Fruit fly (Drosophila melanogaster): ENCODE results near the gene caps.
A peak's percentile ranks its signal among the peaks of the same experiment; 100 is the strongest.

The caps gene

DNA sequence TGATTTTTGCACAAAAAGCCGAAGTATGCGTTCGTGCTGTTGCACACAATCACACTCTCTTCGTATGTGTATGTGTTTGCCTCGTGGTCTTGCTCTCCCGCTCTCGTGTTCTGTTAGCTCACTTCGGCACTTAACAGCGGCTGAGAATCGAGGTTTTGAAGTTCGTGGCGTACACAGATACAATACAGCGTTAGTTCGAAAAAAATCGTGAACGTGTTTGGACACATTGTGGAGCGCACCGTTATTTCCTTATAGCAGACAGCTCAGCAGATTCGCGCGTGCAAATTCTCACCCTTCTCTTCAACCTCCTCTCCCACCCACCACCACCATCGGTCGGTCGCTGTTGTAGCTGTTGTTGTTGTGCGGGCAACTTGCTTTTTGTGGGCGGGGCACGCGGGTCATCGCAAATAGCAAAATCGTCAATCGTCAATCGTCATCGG is at the start of gene caps:
caps (plus strand) TSS at position 191 of the 440 bp plus-strand sequence.
- TF ChIP-seq toe (GFP tag; optimal IDR thresholded peaks at IDR 0.05) (peak; percentile 7), tj (GFP tag; optimal IDR thresholded peaks at IDR 0.05) (peak; percentile 95), CG11617 (GFP tag; optimal IDR thresholded peaks at IDR 0.05) (peak; percentile 20), pad (GFP tag; optimal IDR thresholded peaks at IDR 0.05) (peak; percentile 21), ovo (GFP tag; optimal IDR thresholded peaks at IDR 0.05) (peak; percentile 95), cnc (optimal IDR thresholded peaks at IDR 0.05) (no peak), CG7045 (GFP tag; optimal IDR thresholded peaks at IDR 0.05) (peak; percentile 32), CG1620 (GFP tag; optimal IDR thresholded peaks at IDR 0.05) (no peak), kay (GFP tag; ENCODE audit: borderline replicate concordance) (no peak), Clk (GFP tag; optimal IDR thresholded peaks at IDR 0.05) (no peak), CG12768 (GFP tag; optimal IDR thresholded peaks at IDR 0.05) (peak; percentile 70), CG5204 (GFP tag; optimal IDR thresholded peaks at IDR 0.05) (no peak), CG14711 (tag; optimal IDR thresholded peaks at IDR 0.05) (peak; percentile 22), Crg-1 (GFP tag; optimal IDR thresholded peaks at IDR 0.05) (peak; percentile 31), Hr96 (GFP tag; optimal IDR thresholded peaks at IDR 0.05) (peak; percentile 63), Mnt (GFP tag; optimal IDR thresholded peaks at IDR 0.05) (peak; percentile 93), CG33017 (tag; optimal IDR thresholded peaks at IDR 0.05) (peak; percentile 73), bab1 (GFP tag; optimal IDR thresholded peaks at IDR 0.05) (peak; percentile 53), cic (GFP tag; optimal IDR thresholded peaks at IDR 0.05) (peak; percentile 84), CG7101 (tag; optimal IDR thresholded peaks at IDR 0.05) (peak; percentile 66)

DNA sequence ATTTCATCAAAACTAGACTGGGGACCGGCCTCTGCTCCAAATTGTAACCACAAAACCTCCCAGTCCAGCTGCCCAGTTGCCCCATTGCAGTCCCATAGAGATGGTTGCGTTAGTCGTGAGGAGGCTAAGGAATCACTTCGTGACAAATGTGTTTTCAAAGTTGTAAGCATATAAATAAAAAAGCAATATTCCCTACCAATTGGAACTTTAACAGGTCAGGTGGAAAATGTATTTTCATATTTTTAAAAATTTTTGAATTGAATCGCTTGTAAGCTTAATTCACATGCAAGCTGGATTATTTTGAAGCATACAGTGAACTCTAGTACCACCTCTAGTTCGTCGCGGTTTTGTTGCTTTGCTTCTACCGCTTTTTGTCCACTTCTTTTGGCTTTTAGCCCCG is 48.2 kb upstream of the caps start:
- TF ChIP-seq Hr96 (GFP tag; optimal IDR thresholded peaks at IDR 0.05), result no peak
- no peak for TF ChIP-seq toe (GFP tag; optimal IDR thresholded peaks at IDR 0.05)
- no peak for TF ChIP-seq cnc (optimal IDR thresholded peaks at IDR 0.05)
- TF ChIP-seq Mnt (GFP tag; optimal IDR thresholded peaks at IDR 0.05), result no peak
- TF ChIP-seq CG11617 (GFP tag; optimal IDR thresholded peaks at IDR 0.05), result no peak
- TF ChIP-seq bab1 (GFP tag; optimal IDR thresholded peaks at IDR 0.05), result no peak
- no peak for TF ChIP-seq CG33017 (tag; optimal IDR thresholded peaks at IDR 0.05)
- no peak for TF ChIP-seq CG1620 (GFP tag; optimal IDR thresholded peaks at IDR 0.05)
- TF ChIP-seq CG7045 (GFP tag; optimal IDR thresholded peaks at IDR 0.05), result no peak
- TF ChIP-seq Clk (GFP tag; optimal IDR thresholded peaks at IDR 0.05), result no peak
- no peak for TF ChIP-seq Crg-1 (GFP tag; optimal IDR thresholded peaks at IDR 0.05)

DNA sequence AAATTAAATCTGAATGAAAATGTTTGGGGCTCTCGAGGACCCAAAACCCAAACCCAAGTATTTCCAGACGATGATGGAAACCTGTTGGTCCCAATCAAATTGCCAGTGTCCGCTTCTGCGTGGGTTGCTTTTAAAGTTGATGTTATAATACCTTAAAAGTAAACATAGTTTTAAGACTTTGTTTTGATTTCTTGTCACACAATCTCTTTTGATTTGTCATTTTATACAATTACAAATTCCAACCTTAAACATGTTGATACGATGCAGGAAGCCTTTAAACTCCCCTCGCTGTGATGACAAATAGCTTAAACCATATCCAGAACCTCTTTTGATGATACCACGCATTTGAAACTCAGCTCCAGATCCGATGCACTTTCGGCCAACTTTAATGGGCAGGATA is 46.2 kb upstream of the caps start:
- TF ChIP-seq bab1 (GFP tag; optimal IDR thresholded peaks at IDR 0.05) (no peak), Mnt (GFP tag; optimal IDR thresholded peaks at IDR 0.05) (no peak), Hr96 (GFP tag; optimal IDR thresholded peaks at IDR 0.05) (no peak), tj (GFP tag; optimal IDR thresholded peaks at IDR 0.05) (no peak)

DNA sequence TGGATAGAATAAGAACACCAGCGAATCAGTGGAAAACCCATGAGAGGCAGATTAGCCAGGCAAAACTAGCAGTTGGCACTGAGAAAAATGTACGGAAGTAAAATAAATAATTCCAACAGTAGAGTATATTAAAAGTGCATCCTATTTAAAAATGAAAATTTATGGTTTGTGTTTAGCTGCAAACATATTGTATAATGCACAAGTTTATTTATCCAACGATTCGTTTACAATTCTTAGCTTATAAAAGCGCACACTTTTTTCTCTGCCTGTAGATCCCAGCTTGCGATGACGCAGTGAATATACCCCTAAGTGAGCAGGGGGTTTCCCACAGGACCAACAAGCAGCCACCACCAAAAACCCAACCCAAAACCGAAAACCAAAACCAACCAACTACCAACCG is 39.2 kb upstream of the caps start:
- TF ChIP-seq pad (GFP tag; optimal IDR thresholded peaks at IDR 0.05), result no peak
- no peak for TF ChIP-seq CG33017 (tag; optimal IDR thresholded peaks at IDR 0.05)
- TF ChIP-seq tj (GFP tag; optimal IDR thresholded peaks at IDR 0.05), result no peak
- no peak for TF ChIP-seq toe (GFP tag; optimal IDR thresholded peaks at IDR 0.05)
- no peak for TF ChIP-seq CG5204 (GFP tag; optimal IDR thresholded peaks at IDR 0.05)
- no peak for TF ChIP-seq cnc (optimal IDR thresholded peaks at IDR 0.05)
- TF ChIP-seq CG11617 (GFP tag; optimal IDR thresholded peaks at IDR 0.05), result no peak
- no peak for TF ChIP-seq kay (GFP tag; ENCODE audit: borderline replicate concordance)
- no peak for TF ChIP-seq CG12768 (GFP tag; optimal IDR thresholded peaks at IDR 0.05)
- TF ChIP-seq CG1620 (GFP tag; optimal IDR thresholded peaks at IDR 0.05), result no peak
- no peak for TF ChIP-seq bab1 (GFP tag; optimal IDR thresholded peaks at IDR 0.05)

DNA sequence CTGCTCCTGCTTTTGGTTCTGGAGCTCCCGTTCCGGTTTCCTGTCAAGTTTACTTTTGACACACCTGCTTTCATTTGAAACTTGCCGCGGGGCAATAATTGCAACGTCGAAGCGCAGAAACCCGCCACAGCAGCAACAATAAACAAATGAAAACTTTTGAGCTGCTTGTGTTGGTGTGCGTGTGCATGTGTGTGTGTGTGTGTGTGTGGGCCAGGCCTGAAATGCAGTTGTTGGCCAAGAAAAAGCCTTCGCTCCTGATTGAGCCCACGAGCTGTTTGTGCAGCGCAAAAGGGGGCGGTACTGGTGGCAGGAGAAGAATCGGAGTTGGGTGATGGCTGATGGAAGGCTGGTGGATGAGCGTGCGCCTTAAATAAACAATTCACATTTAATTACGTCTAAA is 32.3 kb upstream of the caps start:
- TF ChIP-seq kay (GFP tag; ENCODE audit: borderline replicate concordance) (no peak), CG1620 (GFP tag; optimal IDR thresholded peaks at IDR 0.05) (no peak), ovo (GFP tag; optimal IDR thresholded peaks at IDR 0.05) (no peak), tj (GFP tag; optimal IDR thresholded peaks at IDR 0.05) (no peak), CG5204 (GFP tag; optimal IDR thresholded peaks at IDR 0.05) (no peak), CG14711 (tag; optimal IDR thresholded peaks at IDR 0.05) (no peak)

DNA sequence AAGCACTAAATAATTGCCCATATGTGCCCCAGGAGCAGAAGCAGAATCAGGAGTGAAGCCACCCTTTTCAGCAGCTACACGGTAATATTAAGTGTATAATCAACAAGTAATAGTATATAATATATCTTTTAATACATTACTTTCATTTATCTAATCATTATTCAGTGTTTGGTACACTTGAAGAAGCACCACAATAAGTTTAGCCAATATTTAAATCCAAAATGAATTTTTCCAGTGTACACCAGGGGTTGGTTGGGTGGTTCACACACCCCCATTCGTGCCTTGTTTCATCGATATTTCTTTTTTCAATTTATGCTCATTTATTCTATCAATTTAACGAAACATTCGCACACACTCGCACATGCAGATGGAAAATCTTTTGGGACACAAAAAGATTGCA is 30.9 kb upstream of the caps start:
- no peak for TF ChIP-seq CG11617 (GFP tag; optimal IDR thresholded peaks at IDR 0.05)
- TF ChIP-seq cic (GFP tag; optimal IDR thresholded peaks at IDR 0.05), result no peak
- no peak for TF ChIP-seq CG12768 (GFP tag; optimal IDR thresholded peaks at IDR 0.05)
- no peak for TF ChIP-seq Crg-1 (GFP tag; optimal IDR thresholded peaks at IDR 0.05)
- TF ChIP-seq kay (GFP tag; ENCODE audit: borderline replicate concordance), result no peak
- no peak for TF ChIP-seq CG33017 (tag; optimal IDR thresholded peaks at IDR 0.05)
- TF ChIP-seq toe (GFP tag; optimal IDR thresholded peaks at IDR 0.05), result no peak

DNA sequence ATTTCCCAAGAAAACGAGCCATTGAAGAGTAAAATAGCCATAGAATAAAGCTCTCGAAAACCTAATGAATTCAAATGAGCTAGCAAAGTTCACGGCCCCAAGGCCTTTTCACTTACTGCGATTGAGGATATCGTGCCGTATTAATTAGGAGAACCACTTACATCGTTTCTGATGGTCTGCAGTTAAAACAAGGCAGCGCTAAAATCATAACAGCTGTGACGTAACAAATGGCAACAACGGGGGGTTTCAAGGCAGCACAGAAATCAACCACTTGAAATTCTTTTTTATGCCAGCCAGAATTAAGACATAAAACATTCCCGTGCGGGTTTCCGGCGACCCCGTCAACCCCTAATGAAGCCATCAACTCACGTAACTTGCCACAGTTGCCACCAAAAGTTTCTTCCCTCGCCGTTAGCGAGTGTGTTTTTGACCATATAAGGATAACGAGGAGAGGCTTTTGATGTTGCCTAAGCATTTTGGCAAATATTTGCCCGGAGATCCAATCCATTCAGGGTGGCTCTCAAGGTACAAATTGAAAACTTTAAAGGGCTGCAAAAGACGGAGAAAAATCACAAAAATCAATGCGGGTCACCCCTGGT is 18.4 kb upstream of the caps start:
- TF ChIP-seq CG7045 (GFP tag; optimal IDR thresholded peaks at IDR 0.05) (no peak), Hr96 (GFP tag; optimal IDR thresholded peaks at IDR 0.05) (no peak), CG33017 (tag; optimal IDR thresholded peaks at IDR 0.05) (no peak), Crg-1 (GFP tag; optimal IDR thresholded peaks at IDR 0.05) (no peak), cic (GFP tag; optimal IDR thresholded peaks at IDR 0.05) (no peak), CG11617 (GFP tag; optimal IDR thresholded peaks at IDR 0.05) (no peak), CG14711 (tag; optimal IDR thresholded peaks at IDR 0.05) (no peak), toe (GFP tag; optimal IDR thresholded peaks at IDR 0.05) (no peak), CG12768 (GFP tag; optimal IDR thresholded peaks at IDR 0.05) (no peak), Mnt (GFP tag; optimal IDR thresholded peaks at IDR 0.05) (no peak)
